Worm (Caenorhabditis elegans) whole organism, L3 larva: ENCODE measurements around the gene inx-5.

Source experiments
- ceh-9 ChIP-seq: sonication (generic microtip); optimal IDR thresholded peaks from 2 replicates; lab custom pipeline; 2018; ENCODE audit warnings: missing biosample characterization, missing genetic modification characterization
- nfya-1 ChIP-seq: sonication (generic microtip); optimal IDR thresholded peaks from 2 replicates; lab custom pipeline; 2017; ENCODE audit warnings: missing genetic modification characterization, mild to moderate bottlenecking, missing compliant biosample characterization, antibody characterized with exemption, moderate library complexity; ENCODE audit not compliant: insufficient read depth
- nhr-77 ChIP-seq: fragments of 150-350 bp; optimal IDR thresholded peaks from 2 replicates; lab custom pipeline; 2014; ENCODE audit warnings: missing biosample characterization, missing genetic modification characterization
- snpc-4 ChIP-seq: fragments of 150-350 bp; optimal IDR thresholded peaks from 2 replicates; lab custom pipeline; 2014; ENCODE audit warnings: missing biosample characterization, missing genetic modification characterization
- tbx-2 ChIP-seq: sonication (generic microtip); optimal IDR thresholded peaks from 2 replicates; lab custom pipeline; 2016; ENCODE audit warnings: mild to moderate bottlenecking, missing genetic modification characterization, missing compliant biosample characterization
- unc-39 ChIP-seq: sonication (generic microtip); optimal IDR thresholded peaks from 4 replicates; lab custom pipeline; 2017; ENCODE audit warnings: missing biosample characterization, missing genetic modification characterization

- TF ChIP-seq unc-39 (tag; lab: Kevin White, UChicago) (no peak), snpc-4 (no peak), nfya-1 (tag; lab: Kevin White, UChicago) (no peak), tbx-2 (tag; lab: Kevin White, UChicago) (no peak), nhr-77 (tag; lab: Kevin White, UChicago) (no peak), ceh-9 (tag; lab: Kevin White, UChicago) (no peak)
Measured at ce11 chrX:8268083-8268482, 34.1 kb downstream of the inx-5 start.
